Worm (Caenorhabditis elegans) whole organism, early embryonic: ENCODE data around the gene clec-25.

ENCODE experiments used
- F13C5.2 ChIP-seq: sonication (generic microtip); optimal IDR thresholded peaks from 2 replicates; lab custom pipeline; 2017; ENCODE audit warnings: mild to moderate bottlenecking, missing genetic modification characterization, inconsistent platforms, missing compliant biosample characterization
- aly-1 ChIP-seq: sonication (generic microtip); optimal IDR thresholded peaks from 2 replicates; lab custom pipeline; 2016; ENCODE audit warnings: missing genetic modification characterization, missing compliant biosample characterization
- ama-1 ChIP-seq: fragments of 150-350 bp; optimal IDR thresholded peaks from 2 replicates; lab custom pipeline; 2014
- ceh-13 ChIP-seq: fragments of 200-800 bp; sonication (Bioruptor generic); optimal IDR thresholded peaks from 2 replicates; lab custom pipeline; 2018; ENCODE audit warnings: mild to moderate bottlenecking, missing genetic modification characterization, missing compliant biosample characterization
- ceh-36 ChIP-seq: sonication (generic microtip); optimal IDR thresholded peaks from 2 replicates; lab custom pipeline; 2016; ENCODE audit warnings: missing genetic modification characterization, inconsistent platforms, missing compliant biosample characterization
- flt-1 ChIP-seq: fragments of 200-800 bp; sonication (Bioruptor generic); IDR thresholded peaks from 2 replicates; pipeline ENCODE4 v1.3.6; 2022; ENCODE audit warnings: missing genetic modification characterization, missing compliant biosample characterization
- hmbx-1 ChIP-seq: sonication (generic microtip); optimal IDR thresholded peaks from 2 replicates; lab custom pipeline; 2016; ENCODE audit warnings: mild to moderate bottlenecking, missing genetic modification characterization, missing compliant biosample characterization
- hmg-4 ChIP-seq: fragments of 200-800 bp; sonication (Bioruptor generic); optimal IDR thresholded peaks from 2 replicates; lab custom pipeline; 2018; ENCODE audit warnings: mild to moderate bottlenecking, missing genetic modification characterization, missing compliant biosample characterization
- pes-1 ChIP-seq: fragments of 200-800 bp; sonication (Bioruptor generic); IDR thresholded peaks from 2 replicates; pipeline ENCODE4 v1.3.6; 2022; ENCODE audit warnings: missing genetic modification reagents, missing genetic modification characterization, missing compliant biosample characterization
- scrt-1 ChIP-seq: fragments of 200-800 bp; sonication (Bioruptor generic); IDR thresholded peaks from 2 replicates; pipeline ENCODE4 v1.3.6; 2022; ENCODE audit warnings: missing genetic modification characterization, missing compliant biosample characterization
- sea-1 ChIP-seq: fragments of 200-800 bp; sonication (Bioruptor generic); conservative IDR thresholded peaks from 2 replicates; pipeline ENCODE4 v1.3.6; 2022; ENCODE audit warnings: missing genetic modification characterization, missing compliant biosample characterization
- tbx-11 ChIP-seq: fragments of 200-800 bp; sonication (Bioruptor generic); IDR thresholded peaks from 2 replicates; pipeline ENCODE4 v1.3.6; 2022; ENCODE audit warnings: missing genetic modification characterization, missing compliant biosample characterization
- tbx-37 ChIP-seq: fragments of 200-800 bp; sonication (Bioruptor generic); conservative IDR thresholded peaks from 2 replicates; pipeline ENCODE4 v1.3.6; 2022; ENCODE audit warnings: missing genetic modification reagents, missing genetic modification characterization, missing compliant biosample characterization

ce11 chrV:16814541-16815207 is 28.4 kb upstream of the clec-25 start:
- TF ChIP-seq ama-1 (no peak), hmbx-1 (tag; lab: Kevin White, UChicago) (no peak), flt-1 (GFP tag; lab: Robert Waterston, UW) (no peak), aly-1 (tag; lab: Kevin White, UChicago) (no peak), tbx-37 (GFP tag; lab: Robert Waterston, UW) (no peak), ceh-36 (tag; lab: Kevin White, UChicago) (no peak), pes-1 (GFP tag; lab: Robert Waterston, UW) (no peak), scrt-1 (GFP tag; lab: Robert Waterston, UW) (no peak), F13C5.2 (tag; lab: Kevin White, UChicago) (no peak), hmg-4 (GFP tag; lab: Kevin White, UChicago) (no peak), sea-1 (GFP tag; lab: Robert Waterston, UW) (no peak), tbx-11 (GFP tag; lab: Robert Waterston, UW) (no peak), ceh-13 (GFP tag; lab: Kevin White, UChicago) (no peak)
